Worm (Caenorhabditis elegans) whole organism, L2 larva: ENCODE data around the gene mdt-22.

ENCODE experiments used
- ZK546.5 ChIP-seq: sonication (generic microtip); optimal IDR thresholded peaks from 2 replicates; lab custom pipeline; 2017; ENCODE audit warnings: missing biosample characterization, missing genetic modification characterization
- elt-1 ChIP-seq: fragments of 150-350 bp; optimal IDR thresholded peaks from 2 replicates; lab custom pipeline; 2014; ENCODE audit warnings: missing biosample characterization, missing genetic modification characterization
- mdl-1 ChIP-seq, 2 experiments: fragments of 150-350 bp in 1 of 2; sonication (generic microtip) in 1 of 2; optimal IDR thresholded peaks; 2 replicates each; lab custom pipeline; 2017; ENCODE audit warnings: missing biosample characterization in 2 of 2, missing genetic modification characterization in 2 of 2
- nhr-11 ChIP-seq: fragments of 150-350 bp; optimal IDR thresholded peaks from 2 replicates; lab custom pipeline; 2014; ENCODE audit warnings: missing biosample characterization, missing genetic modification characterization
- sma-9 ChIP-seq, 2 experiments: fragments of 150-350 bp in 1 of 2; sonication (generic microtip) in 1 of 2; optimal IDR thresholded peaks; 2 replicates each; lab custom pipeline; 2014 to 2016; ENCODE audit warnings: missing genetic modification characterization in 2 of 2, mild to moderate bottlenecking in 1 of 2, missing biosample characterization in 1 of 2, missing compliant biosample characterization in 1 of 2, missing genetic modification reagents in 1 of 2, moderate library complexity in 1 of 2
- snpc-4 ChIP-seq: fragments of 150-350 bp; optimal IDR thresholded peaks from 2 replicates; lab custom pipeline; 2014; ENCODE audit warnings: missing biosample characterization, missing genetic modification characterization
- unc-62 ChIP-seq: fragments of 150-350 bp; optimal IDR thresholded peaks from 2 replicates; lab custom pipeline; 2014; ENCODE audit warnings: missing biosample characterization, missing genetic modification reagents, missing genetic modification characterization

DNA sequence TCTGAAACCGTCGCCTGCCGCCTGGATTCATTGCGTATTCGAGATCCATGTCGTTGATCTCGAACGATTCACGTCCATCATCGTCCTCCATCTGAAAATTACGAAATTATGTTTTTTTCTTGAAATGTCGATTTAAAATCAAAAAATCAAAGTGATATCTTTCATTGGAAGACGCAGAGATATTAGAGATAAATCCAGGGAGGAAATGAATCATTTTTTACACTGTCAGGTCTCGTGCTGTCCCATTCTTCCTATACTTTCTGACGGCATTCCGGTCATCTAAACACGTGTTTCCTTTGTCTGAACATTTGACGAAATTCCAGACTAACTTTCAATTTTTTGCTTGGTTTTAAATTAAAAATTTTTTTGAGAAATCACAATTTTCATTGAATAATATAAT is 48.9 kb downstream of the mdt-22 start, which contains the start of gene stip-1:
- TF ChIP-seq snpc-4 (tag; lab: Kevin White, UChicago) (no peak), sma-9 (GFP tag; optimal IDR thresholded peaks at IDR 0.05; lab: Kevin White, UChicago) (no peak), sma-9 (tag; optimal IDR thresholded peaks at IDR 0.05; lab: Kevin White, UChicago) (no peak), nhr-11 (no peak), unc-62 (GFP tag; lab: Kevin White, UChicago) (no peak), ZK546.5 (tag; lab: Kevin White, UChicago) (no peak), mdl-1 (tag; optimal IDR thresholded peaks at IDR 0.05; lab: Kevin White, UChicago) (no peak), elt-1 (no peak)
